Worm (Caenorhabditis elegans): ENCODE results near the gene slcr-46.3.

Gene slcr-46.3

ce11 chrV:9692109-9692581 is 31.8 kb downstream of the slcr-46.3 start, which contains the start of gene ztf-9 (continued):
- TF ChIP-seq elt-3 (tag; optimal IDR thresholded peaks at IDR 0.05) (peak in 2 of 6 experiments; percentile 32 to 35), ztf-11 (tag; optimal IDR thresholded peaks at IDR 0.05) (no peak), nhr-77 (tag; optimal IDR thresholded peaks at IDR 0.05) (peak; percentile 39), ets-5 (GFP tag; IDR thresholded peaks at IDR 0.05) (no peak), sox-4 (tag; optimal IDR thresholded peaks at IDR 0.05) (no peak), xbp-1 (tag; optimal IDR thresholded peaks at IDR 0.05) (peak; percentile 11), blmp-1 (tag; optimal IDR thresholded peaks at IDR 0.05) (peak; percentile 99), nhr-12 (tag; optimal IDR thresholded peaks at IDR 0.05) (no peak), aly-2 (tag; optimal IDR thresholded peaks at IDR 0.05) (no peak), unc-30 (tag; optimal IDR thresholded peaks at IDR 0.05) (no peak), snu-23 (GFP tag; optimal IDR thresholded peaks at IDR 0.05) (peak; percentile 59), isw-1 (GFP tag; IDR thresholded peaks at IDR 0.05) (no peak), nhr-85 (tag) (no peak), rnt-1 (tag; optimal IDR thresholded peaks at IDR 0.05) (peak; percentile 50), Y116A8C.19 (tag; optimal IDR thresholded peaks at IDR 0.05; ENCODE audit: borderline replicate concordance) (no peak), vab-15 (tag; optimal IDR thresholded peaks at IDR 0.05) (no peak), nhr-84 (tag; optimal IDR thresholded peaks at IDR 0.05) (no peak), F16B12.6 (tag; optimal IDR thresholded peaks at IDR 0.05) (peak; percentile 58), mef-2 (tag; optimal IDR thresholded peaks at IDR 0.05) (no peak), zip-4 (GFP tag; optimal IDR thresholded peaks at IDR 0.05) (no peak), alr-1 (tag; optimal IDR thresholded peaks at IDR 0.05; ENCODE audit: borderline replicate concordance) (no peak), lin-35 (GFP tag; optimal IDR thresholded peaks at IDR 0.05) (peak; percentile 16 to 47), dsc-1 (tag; optimal IDR thresholded peaks at IDR 0.05) (no peak), ztf-4 (tag; optimal IDR thresholded peaks at IDR 0.05) (no peak), sup-37 (GFP tag; optimal IDR thresholded peaks at IDR 0.05) (no peak), aha-1 (tag; optimal IDR thresholded peaks at IDR 0.05) (no peak)

- no peak for TF ChIP-seq mab-9 (GFP tag; IDR thresholded peaks at IDR 0.05)
- TF ChIP-seq unc-30 (tag; optimal IDR thresholded peaks at IDR 0.05): no peak
- peak in 1 of 2 experiments; percentile 40 for TF ChIP-seq mdl-1 (tag; optimal IDR thresholded peaks at IDR 0.05)
- TF ChIP-seq efl-3 (GFP tag; optimal IDR thresholded peaks at IDR 0.05): no peak
- TF ChIP-seq lin-14 (GFP tag; optimal IDR thresholded peaks at IDR 0.05): no peak
- TF ChIP-seq dpl-1 (GFP tag; optimal IDR thresholded peaks at IDR 0.05): peak; percentile 24 to 57 (median 38)
- TF ChIP-seq skn-1 (tag; optimal IDR thresholded peaks at IDR 0.05): peak; percentile 72
- TF ChIP-seq lin-39 (tag; optimal IDR thresholded peaks at IDR 0.05): peak; percentile 4
- TF ChIP-seq swsn-7 (tag; optimal IDR thresholded peaks at IDR 0.05): peak; percentile 42
- no peak for TF ChIP-seq nhr-77 (tag; optimal IDR thresholded peaks at IDR 0.05)
- TF ChIP-seq mep-1 (tag; optimal IDR thresholded peaks at IDR 0.05): peak; percentile 64
- no peak for TF ChIP-seq tlp-1 (tag; optimal IDR thresholded peaks at IDR 0.05)
- TF ChIP-seq zag-1 (tag; optimal IDR thresholded peaks at IDR 0.05): no peak
- TF ChIP-seq lin-35 (GFP tag; optimal IDR thresholded peaks at IDR 0.05): peak; percentile 42 to 59
- TF ChIP-seq zip-4 (GFP tag; optimal IDR thresholded peaks at IDR 0.05): no peak
- no peak for TF ChIP-seq vab-15 (tag; optimal IDR thresholded peaks at IDR 0.05)
- TF ChIP-seq tbx-2 (tag; optimal IDR thresholded peaks at IDR 0.05): no peak
- TF ChIP-seq rnt-1 (tag; optimal IDR thresholded peaks at IDR 0.05): peak; percentile 35
- TF ChIP-seq xbp-1 (tag; optimal IDR thresholded peaks at IDR 0.05): peak; percentile 39
- peak; percentile 45 for TF ChIP-seq nhr-20 (tag; optimal IDR thresholded peaks at IDR 0.05)
- TF ChIP-seq lir-3 (tag; optimal IDR thresholded peaks at IDR 0.05; ENCODE audit: poor library complexity): no peak
- TF ChIP-seq egl-27 (tag; optimal IDR thresholded peaks at IDR 0.05): no peak
- TF ChIP-seq F16B12.6 (tag; optimal IDR thresholded peaks at IDR 0.05): peak; percentile 93
- no peak for TF ChIP-seq elt-2 (tag; optimal IDR thresholded peaks at IDR 0.05)
- no peak for TF ChIP-seq hpl-2 (GFP tag; optimal IDR thresholded peaks at IDR 0.05)
- TF ChIP-seq nhr-19 (GFP tag; conservative IDR thresholded peaks at IDR 0.05): peak; percentile 21; the same call in 1 of the 2 replicates
- peak in 1 of 3 experiments; percentile 59 for TF ChIP-seq ceh-82 (tag; optimal IDR thresholded peaks at IDR 0.05)
- no peak for TF ChIP-seq ces-1 (GFP tag; optimal IDR thresholded peaks at IDR 0.05)
- no peak for TF ChIP-seq C04F5.9 (tag; optimal IDR thresholded peaks at IDR 0.05)
- TF ChIP-seq ceh-88 (GFP tag; IDR thresholded peaks at IDR 0.05): no peak
- peak; percentile 73 to 94 for TF ChIP-seq lsy-2 (tag; optimal IDR thresholded peaks at IDR 0.05)
- TF ChIP-seq fos-1 (tag; optimal IDR thresholded peaks at IDR 0.05): no peak
- no peak for TF ChIP-seq aha-1 (tag; optimal IDR thresholded peaks at IDR 0.05)
- peak; percentile 5 for TF ChIP-seq lin-15B (tag; optimal IDR thresholded peaks at IDR 0.05)
Observed at ce11 chrV:9690728-9691127, 33.2 kb downstream of the slcr-46.3 start.
